Worm (Caenorhabditis elegans) whole organism, midembryonic: ENCODE measurements around the gene pqn-84.

Source experiments
- T22C8.4 ChIP-seq: fragments of 200-800 bp; sonication (Bioruptor generic); IDR thresholded peaks from 2 replicates; pipeline ENCODE4 v1.3.6; 2022; ENCODE audit warnings: missing genetic modification characterization, missing compliant biosample characterization
- cog-1 ChIP-seq: sonication (generic microtip); optimal IDR thresholded peaks from 2 replicates; lab custom pipeline; 2016; ENCODE audit warnings: missing genetic modification characterization, missing compliant biosample characterization
- flt-1 ChIP-seq: fragments of 200-800 bp; sonication (Bioruptor generic); IDR thresholded peaks from 2 replicates; pipeline ENCODE4 v1.3.6; 2022; ENCODE audit warnings: missing genetic modification characterization, missing compliant biosample characterization
- klf-2 ChIP-seq: fragments of 200-800 bp; sonication (Bioruptor generic); conservative IDR thresholded peaks from 2 replicates; pipeline ENCODE4 v1.3.6; 2022; ENCODE audit warnings: missing genetic modification reagents, missing genetic modification characterization, missing compliant biosample characterization
- med-1 ChIP-seq: sonication (generic microtip); optimal IDR thresholded peaks from 2 replicates; lab custom pipeline; 2017; ENCODE audit warnings: missing genetic modification characterization, mild to moderate bottlenecking, missing compliant biosample characterization, antibody characterized with exemption, missing genetic modification reagents; ENCODE audit not compliant: insufficient read depth
- ref-1 ChIP-seq: fragments of 200-800 bp; sonication (Bioruptor generic); conservative IDR thresholded peaks from 2 replicates; pipeline ENCODE4 v1.3.6; 2022; ENCODE audit warnings: missing genetic modification reagents, missing genetic modification characterization, missing compliant biosample characterization
- tab-1 ChIP-seq: fragments of 200-800 bp; sonication (Bioruptor generic); IDR thresholded peaks from 2 replicates; pipeline ENCODE4 v1.3.6; 2022; ENCODE audit warnings: missing genetic modification characterization, missing compliant biosample characterization
- ztf-23 ChIP-seq: fragments of 200-800 bp; sonication (Bioruptor generic); IDR thresholded peaks from 2 replicates; pipeline ENCODE4 v1.3.6; 2022; ENCODE audit warnings: missing genetic modification reagents, missing genetic modification characterization, missing compliant biosample characterization
- ztf-29 ChIP-seq: fragments of 200-800 bp; sonication (Bioruptor generic); IDR thresholded peaks from 2 replicates; pipeline ENCODE4 v1.3.6; 2022; ENCODE audit warnings: missing genetic modification reagents, missing genetic modification characterization, missing compliant biosample characterization

Gene pqn-84

DNA sequence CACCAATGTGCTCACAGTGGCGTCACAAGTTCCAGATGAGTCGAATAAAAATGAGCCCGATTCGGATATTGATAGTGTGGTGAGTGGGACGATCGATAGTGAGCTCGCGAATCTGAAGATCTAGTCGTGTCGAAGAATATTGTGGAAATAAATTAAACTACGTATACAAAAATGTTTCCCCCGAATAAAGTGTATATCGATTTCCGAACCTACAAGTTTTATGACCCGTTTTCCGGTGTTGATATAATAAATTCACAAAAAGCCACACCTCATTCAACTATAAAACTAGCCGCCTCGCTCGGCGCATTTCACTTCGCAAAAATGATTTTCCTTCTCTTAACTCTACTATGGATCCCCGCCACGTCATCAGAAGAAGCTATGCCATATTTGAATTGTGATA, at the start of gene pqn-84:
Gene pqn-84 (plus strand): TSS at position 301 of the 400 bp plus-strand sequence.
- no peak for TF ChIP-seq flt-1 (GFP tag; lab: Robert Waterston, UW)
- TF ChIP-seq ztf-23 (GFP tag; lab: Robert Waterston, UW), result no peak
- TF ChIP-seq med-1 (GFP tag; lab: Kevin White, UChicago), result no peak
- TF ChIP-seq ref-1 (GFP tag; lab: Robert Waterston, UW), result no peak
- no peak for TF ChIP-seq klf-2 (GFP tag; lab: Robert Waterston, UW)
- TF ChIP-seq tab-1 (GFP tag; lab: Robert Waterston, UW), result no peak
- TF ChIP-seq T22C8.4 (GFP tag; lab: Robert Waterston, UW), result no peak
- no peak for TF ChIP-seq ztf-29 (GFP tag; lab: Robert Waterston, UW)
- no peak for TF ChIP-seq cog-1 (tag; lab: Kevin White, UChicago)

ce11 chrIII:11651430-11651829, 48.6 kb upstream of the pqn-84 start:
- TF ChIP-seq ztf-29 (GFP tag; lab: Robert Waterston, UW) (no peak), tab-1 (GFP tag; lab: Robert Waterston, UW) (no peak), flt-1 (GFP tag; lab: Robert Waterston, UW) (no peak), ref-1 (GFP tag; lab: Robert Waterston, UW) (no peak), cog-1 (tag; lab: Kevin White, UChicago) (no peak), T22C8.4 (GFP tag; lab: Robert Waterston, UW) (no peak), klf-2 (GFP tag; lab: Robert Waterston, UW) (no peak), med-1 (GFP tag; lab: Kevin White, UChicago) (no peak)

DNA sequence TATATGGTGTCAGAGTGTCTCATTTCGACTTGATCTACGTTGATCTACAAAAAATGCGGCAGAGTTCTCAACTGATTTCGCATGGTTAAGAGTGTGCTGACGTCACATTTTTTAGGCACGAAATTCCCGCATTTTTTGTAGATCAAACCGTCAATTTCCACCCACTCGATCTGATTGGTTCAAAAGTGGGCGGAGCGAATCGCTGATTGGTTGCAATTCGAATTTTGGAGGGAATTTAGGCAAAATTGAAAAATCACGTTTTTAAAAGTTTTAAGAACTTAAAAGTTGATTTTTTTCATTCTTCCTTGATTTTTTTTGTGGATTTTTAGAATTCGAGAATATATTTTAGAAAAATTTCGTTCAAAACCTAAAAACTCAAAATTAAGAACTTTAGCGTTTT, 43.7 kb upstream of the pqn-84 start:
- TF ChIP-seq ztf-29 (GFP tag; lab: Robert Waterston, UW), result no peak

DNA sequence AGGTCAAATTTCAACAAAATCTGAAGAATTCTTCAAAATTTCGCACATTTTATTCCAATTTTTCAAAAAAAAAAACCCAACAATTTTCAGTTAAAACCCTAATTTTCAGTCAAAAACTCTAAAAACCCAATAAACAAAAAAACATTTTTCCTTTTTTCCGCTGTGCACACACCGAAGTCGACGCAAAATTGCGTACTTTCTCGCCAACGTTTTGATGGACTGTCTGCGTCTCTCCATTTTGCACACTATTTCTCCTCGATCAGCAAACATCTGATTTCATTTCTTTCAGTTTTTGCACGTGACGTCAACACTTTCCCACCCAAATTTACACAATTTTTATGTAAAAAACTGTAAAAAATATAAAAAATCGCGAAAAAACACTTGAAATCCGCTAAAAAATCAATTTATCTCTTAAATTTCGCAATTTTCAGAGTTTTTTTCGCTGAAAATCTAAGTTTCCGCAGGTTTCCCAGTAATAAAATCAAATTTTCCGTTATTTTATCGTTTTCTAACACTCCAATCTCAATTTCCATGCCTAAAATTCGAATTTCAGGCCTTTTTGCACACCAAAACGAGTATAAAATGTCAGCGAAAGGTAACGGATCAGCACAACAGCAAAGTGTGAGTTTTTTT, 42.8 kb upstream of the pqn-84 start, which contains the start of gene crh-1:
Gene crh-1 (plus strand): TSS at position 583 of the 633 bp plus-strand sequence.
- TF ChIP-seq ref-1 (GFP tag; lab: Robert Waterston, UW), result no peak
- TF ChIP-seq cog-1 (tag; lab: Kevin White, UChicago), result peak; percentile 2

ce11 chrIII:11659804-11660203, 40.3 kb upstream of the pqn-84 start:
- TF ChIP-seq tab-1 (GFP tag; lab: Robert Waterston, UW), result no peak
- TF ChIP-seq klf-2 (GFP tag; lab: Robert Waterston, UW), result no peak
- no peak for TF ChIP-seq ref-1 (GFP tag; lab: Robert Waterston, UW)
- TF ChIP-seq T22C8.4 (GFP tag; lab: Robert Waterston, UW), result no peak
- TF ChIP-seq flt-1 (GFP tag; lab: Robert Waterston, UW), result no peak
- TF ChIP-seq ztf-23 (GFP tag; lab: Robert Waterston, UW), result no peak
- TF ChIP-seq med-1 (GFP tag; lab: Kevin White, UChicago), result no peak
- no peak for TF ChIP-seq cog-1 (tag; lab: Kevin White, UChicago)
- TF ChIP-seq ztf-29 (GFP tag; lab: Robert Waterston, UW), result no peak

DNA sequence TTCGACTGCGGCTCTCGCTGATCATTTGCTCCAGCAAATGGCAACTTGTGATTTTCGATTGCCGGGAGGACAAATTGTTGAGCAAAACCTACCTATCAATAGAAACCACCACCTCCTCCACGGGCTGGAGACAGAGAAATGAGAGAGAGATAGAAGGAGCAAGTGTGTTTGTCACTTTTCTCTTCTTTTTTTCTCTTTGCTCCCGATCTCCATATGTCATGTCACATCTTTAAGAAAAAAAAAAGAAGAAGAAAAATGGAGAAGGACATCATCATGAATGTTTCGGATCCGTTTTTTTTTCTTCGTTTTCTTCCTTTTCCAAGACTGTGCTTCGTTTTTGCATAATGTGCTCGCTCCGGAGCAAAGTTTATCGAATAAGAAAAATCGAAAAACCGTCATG, 39.3 kb upstream of the pqn-84 start:
- no peak for TF ChIP-seq tab-1 (GFP tag; lab: Robert Waterston, UW)
- TF ChIP-seq ref-1 (GFP tag; lab: Robert Waterston, UW), result no peak
- no peak for TF ChIP-seq ztf-23 (GFP tag; lab: Robert Waterston, UW)
- no peak for TF ChIP-seq flt-1 (GFP tag; lab: Robert Waterston, UW)

ce11 chrIII:11663400-11663799, 36.7 kb upstream of the pqn-84 start:
- TF ChIP-seq tab-1 (GFP tag; lab: Robert Waterston, UW) (no peak), T22C8.4 (GFP tag; lab: Robert Waterston, UW) (no peak), flt-1 (GFP tag; lab: Robert Waterston, UW) (no peak), ref-1 (GFP tag; lab: Robert Waterston, UW) (no peak), med-1 (GFP tag; lab: Kevin White, UChicago) (no peak), klf-2 (GFP tag; lab: Robert Waterston, UW) (no peak), ztf-23 (GFP tag; lab: Robert Waterston, UW) (no peak), ztf-29 (GFP tag; lab: Robert Waterston, UW) (no peak)

DNA sequence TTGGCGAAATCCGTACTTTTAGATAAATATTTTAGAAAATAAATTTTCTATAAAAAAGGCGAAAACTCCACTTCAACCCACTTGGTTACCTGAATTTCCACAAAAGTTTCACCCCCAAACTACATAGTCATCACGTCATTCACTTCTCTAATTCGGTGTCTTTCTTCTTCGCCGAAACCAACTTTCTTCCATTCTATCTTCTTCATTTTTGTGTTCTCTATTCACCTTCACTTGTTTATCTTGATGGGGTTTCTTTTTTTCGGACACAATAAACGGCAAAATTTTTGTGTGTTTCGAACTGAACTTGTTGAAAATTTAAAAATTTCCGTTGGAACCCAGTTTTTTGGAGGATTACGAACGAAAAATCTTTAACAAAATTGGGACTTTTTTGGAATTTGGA, 33.2 kb upstream of the pqn-84 start:
- TF ChIP-seq ref-1 (GFP tag; lab: Robert Waterston, UW), result no peak
- no peak for TF ChIP-seq flt-1 (GFP tag; lab: Robert Waterston, UW)
- TF ChIP-seq cog-1 (tag; lab: Kevin White, UChicago), result no peak

- TF ChIP-seq flt-1 (GFP tag; lab: Robert Waterston, UW) (no peak), med-1 (GFP tag; lab: Kevin White, UChicago) (no peak), klf-2 (GFP tag; lab: Robert Waterston, UW) (no peak), ztf-23 (GFP tag; lab: Robert Waterston, UW) (no peak), T22C8.4 (GFP tag; lab: Robert Waterston, UW) (no peak), ztf-29 (GFP tag; lab: Robert Waterston, UW) (no peak), cog-1 (tag; lab: Kevin White, UChicago) (no peak), tab-1 (GFP tag; lab: Robert Waterston, UW) (no peak), ref-1 (GFP tag; lab: Robert Waterston, UW) (no peak)
Measured at ce11 chrIII:11669008-11669407, 31.1 kb upstream of the pqn-84 start.

- TF ChIP-seq T22C8.4 (GFP tag; lab: Robert Waterston, UW), result no peak
- no peak for TF ChIP-seq flt-1 (GFP tag; lab: Robert Waterston, UW)
- no peak for TF ChIP-seq med-1 (GFP tag; lab: Kevin White, UChicago)
- TF ChIP-seq ztf-29 (GFP tag; lab: Robert Waterston, UW), result no peak
- no peak for TF ChIP-seq ztf-23 (GFP tag; lab: Robert Waterston, UW)
- TF ChIP-seq ref-1 (GFP tag; lab: Robert Waterston, UW), result no peak
- no peak for TF ChIP-seq klf-2 (GFP tag; lab: Robert Waterston, UW)
- TF ChIP-seq tab-1 (GFP tag; lab: Robert Waterston, UW), result no peak
Measured at ce11 chrIII:11680514-11680913, 19.5 kb upstream of the pqn-84 start.
